Fruit fly (Drosophila melanogaster): Measurements from ENCODE around the gene Sodh1.

DNA sequence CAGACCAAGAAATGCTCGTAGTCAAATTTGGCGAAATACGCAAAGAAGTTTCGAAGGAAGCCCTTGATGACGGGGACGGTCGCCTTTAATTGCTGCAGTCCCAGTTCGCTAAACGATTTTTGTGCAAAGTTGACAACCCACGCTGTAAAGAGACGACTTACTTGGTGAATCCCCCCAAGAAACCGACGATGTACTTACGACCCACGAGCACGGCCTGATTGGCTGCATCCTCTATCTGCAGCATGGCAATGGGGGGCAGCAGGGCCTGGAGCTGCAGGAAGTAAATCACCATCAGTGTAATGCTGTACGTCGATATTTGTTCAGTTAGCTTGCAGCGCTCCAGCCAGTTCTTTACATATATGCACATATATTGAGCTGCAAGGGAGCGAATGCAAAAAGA, 31.6 kb downstream of the Sodh1 start:
- no peak for TF ChIP-seq CrebA (GFP tag; optimal IDR thresholded peaks at IDR 0.05; ENCODE audit: borderline replicate concordance)
- TF ChIP-seq fru (GFP tag; optimal IDR thresholded peaks at IDR 0.05), result no peak
- no peak for TF ChIP-seq h (GFP tag; optimal IDR thresholded peaks at IDR 0.05)
- no peak for TF ChIP-seq dl (GFP tag; optimal IDR thresholded peaks at IDR 0.05; ENCODE audit: insufficient read depth in 1 of 2, partially characterized antibody in 2 of 2)
- no peak for TF ChIP-seq tai (GFP tag; optimal IDR thresholded peaks at IDR 0.05)
- TF ChIP-seq lola (GFP tag; optimal IDR thresholded peaks at IDR 0.05), result no peak
- no peak for TF ChIP-seq Hr78 (GFP tag; optimal IDR thresholded peaks at IDR 0.05)
- TF ChIP-seq Rel (GFP tag; optimal IDR thresholded peaks at IDR 0.05), result no peak
- peak; percentile 91 for TF ChIP-seq Rel (tag; optimal IDR thresholded peaks at IDR 0.05)
- no peak for TF ChIP-seq Hnf4 (GFP tag; optimal IDR thresholded peaks at IDR 0.05)
- no peak for TF ChIP-seq psq (GFP tag; optimal IDR thresholded peaks at IDR 0.05)
- no peak for TF ChIP-seq Vsx2 (GFP tag; optimal IDR thresholded peaks at IDR 0.05; ENCODE audit: partially characterized antibody)
- no peak for TF ChIP-seq br (GFP tag; optimal IDR thresholded peaks at IDR 0.05)
- no peak for TF ChIP-seq ey (GFP tag; optimal IDR thresholded peaks at IDR 0.05)
- no peak for TF ChIP-seq Myc (optimal IDR thresholded peaks at IDR 0.05)
